Fruit fly (Drosophila melanogaster) whole organism, embryonic: ENCODE measurements around the gene CG13369.

Source experiments
- CG10431 ChIP-seq: fragments of 200-800 bp; sonication (Bioruptor generic); optimal IDR thresholded peaks from 3 replicates; lab custom pipeline; 2018; ENCODE audit warnings: missing biosample characterization, mild to moderate bottlenecking, missing genetic modification characterization
- CG11398 ChIP-seq: fragments of 200-800 bp; sonication (Bioruptor generic); optimal IDR thresholded peaks from 2 replicates; lab custom pipeline; 2016; ENCODE audit warnings: missing biosample characterization, missing genetic modification characterization
- CG11560 ChIP-seq: fragments of 200-800 bp; sonication (Bioruptor generic); IDR thresholded peaks from 3 replicates; pipeline ENCODE4 v1.3.6; 2022; ENCODE audit warnings: missing biosample characterization, missing genetic modification characterization
- CG14050 ChIP-seq: fragments of 200-800 bp; sonication (Bioruptor generic); IDR thresholded peaks from 3 replicates; pipeline ENCODE4 v1.3.6; 2022; ENCODE audit warnings: missing biosample characterization, missing genetic modification characterization
- CG14860 ChIP-seq: fragments of 200-800 bp; sonication (Bioruptor generic); IDR thresholded peaks from 3 replicates; pipeline ENCODE4 v1.3.6; 2022; ENCODE audit warnings: missing biosample characterization, missing genetic modification characterization; ENCODE audit not compliant: partially characterized antibody
- CG2875 ChIP-seq: fragments of 200-800 bp; sonication (Bioruptor generic); optimal IDR thresholded peaks from 2 replicates; lab custom pipeline; 2017; ENCODE audit warnings: missing biosample characterization, mild to moderate bottlenecking, missing genetic modification characterization, missing genetic modification reagents
- CG30403 ChIP-seq: fragments of 200-800 bp; sonication (Bioruptor generic); optimal IDR thresholded peaks from 3 replicates; lab custom pipeline; 2016; ENCODE audit warnings: missing biosample characterization, missing genetic modification characterization
- CG3065 ChIP-seq: fragments of 200-800 bp; sonication (Bioruptor generic); optimal IDR thresholded peaks from 2 replicates; lab custom pipeline; 2016; ENCODE audit warnings: missing biosample characterization, missing genetic modification characterization
- CG4730 ChIP-seq: fragments of 200-800 bp; sonication (Bioruptor generic); IDR thresholded peaks from 2 replicates; pipeline ENCODE4 v1.3.6; 2022; ENCODE audit warnings: missing biosample characterization, missing genetic modification characterization
- CG6175 ChIP-seq: fragments of 200-800 bp; sonication (Bioruptor generic); IDR thresholded peaks from 3 replicates; pipeline ENCODE4 v1.3.6; 2022; ENCODE audit warnings: missing biosample characterization, missing genetic modification characterization
- CG6683 ChIP-seq: fragments of 200-800 bp; sonication (Bioruptor generic); optimal IDR thresholded peaks from 2 replicates; lab custom pipeline; 2017; ENCODE audit warnings: missing biosample characterization, mild to moderate bottlenecking, missing genetic modification characterization, missing genetic modification reagents
- CG7271 ChIP-seq: fragments of 200-800 bp; sonication (Bioruptor generic); optimal IDR thresholded peaks from 2 replicates; lab custom pipeline; 2018; ENCODE audit warnings: missing biosample characterization, mild to moderate bottlenecking, missing genetic modification characterization, moderate library complexity
- CG7556 ChIP-seq: fragments of 200-800 bp; sonication (Bioruptor generic); optimal IDR thresholded peaks from 2 replicates; lab custom pipeline; 2017; ENCODE audit warnings: missing biosample characterization, mild to moderate bottlenecking, missing genetic modification characterization
- CG7745 ChIP-seq: fragments of 200-800 bp; sonication (Bioruptor generic); optimal IDR thresholded peaks from 2 replicates; lab custom pipeline; 2018; ENCODE audit warnings: missing biosample characterization, mild to moderate bottlenecking, missing genetic modification characterization, moderate library complexity
- CG8281 ChIP-seq: fragments of 200-800 bp; sonication (Bioruptor generic); optimal IDR thresholded peaks from 2 replicates; lab custom pipeline; 2018; ENCODE audit warnings: missing biosample characterization, mild to moderate bottlenecking, missing genetic modification characterization, moderate library complexity
- CG9817 ChIP-seq: fragments of 200-800 bp; sonication (Bioruptor generic); optimal IDR thresholded peaks from 2 replicates; lab custom pipeline; 2018; ENCODE audit warnings: missing biosample characterization, mild to moderate bottlenecking, missing genetic modification characterization, moderate library complexity
- D ChIP-seq, 2 experiments: fragments of 200-800 bp in 1 of 2; fragments of >200 bp in 1 of 2; sonication (Bioruptor generic) in 1 of 2; optimal IDR thresholded peaks; 2 replicates in 1 of 2; 3 replicates in 1 of 2; lab custom pipeline; 2017; ENCODE audit warnings: mild to moderate bottlenecking in 1 of 2, missing biosample characterization in 1 of 2, missing genetic modification characterization in 1 of 2, missing genetic modification reagents in 1 of 2
- Dfd ChIP-seq, 2 experiments: fragments of >200 bp; optimal IDR thresholded peaks; 2 replicates each; lab custom pipeline; 2017; ENCODE audit warnings: missing biosample characterization in 2 of 2, missing genetic modification characterization in 2 of 2
- Hand ChIP-seq: fragments of 200-800 bp; sonication (Bioruptor generic); optimal IDR thresholded peaks from 2 replicates; lab custom pipeline; 2017; ENCODE audit warnings: mild to moderate bottlenecking, missing biosample characterization, missing genetic modification reagents, missing genetic modification characterization
- Hr78 ChIP-seq, 2 experiments: fragments of 200-800 bp in 1 of 2; fragments of >200 bp in 1 of 2; sonication (Bioruptor generic) in 1 of 2; optimal IDR thresholded peaks; 2 replicates each; lab custom pipeline; 2017 to 2019; ENCODE audit warnings: missing biosample characterization in 2 of 2, missing genetic modification characterization in 2 of 2, mild to moderate bottlenecking in 1 of 2, moderate library complexity in 1 of 2
- NK7.1 ChIP-seq: fragments of 200-800 bp; sonication (Bioruptor generic); optimal IDR thresholded peaks from 3 replicates; lab custom pipeline; 2016; ENCODE audit warnings: missing biosample characterization, missing genetic modification characterization
- Nf-YC ChIP-seq: fragments of 200-800 bp; optimal IDR thresholded peaks from 3 replicates; lab custom pipeline; 2019; ENCODE audit warnings: missing biosample characterization, mild to moderate bottlenecking, missing genetic modification characterization, moderate library complexity
- Oaz ChIP-seq: fragments of 200-800 bp; sonication (Bioruptor generic); IDR thresholded peaks from 2 replicates; pipeline ENCODE4 v1.3.6; 2022; ENCODE audit warnings: missing biosample characterization, missing genetic modification characterization
- Six4 ChIP-seq: fragments of 200-800 bp; sonication (Bioruptor generic); optimal IDR thresholded peaks from 2 replicates; lab custom pipeline; 2016; ENCODE audit warnings: missing biosample characterization, missing genetic modification characterization
- Usf ChIP-seq: fragments of 200-800 bp; sonication (Bioruptor generic); optimal IDR thresholded peaks from 2 replicates; lab custom pipeline; 2017; ENCODE audit warnings: missing genotype, missing biosample characterization, missing genetic modification characterization
- Vsx1 ChIP-seq: fragments of 200-800 bp; sonication (Bioruptor generic); optimal IDR thresholded peaks from 2 replicates; lab custom pipeline; 2017; ENCODE audit warnings: missing biosample characterization, mild to moderate bottlenecking, missing genetic modification characterization, missing genetic modification reagents
- ab ChIP-seq: fragments of 200-800 bp; sonication (Bioruptor generic); optimal IDR thresholded peaks from 2 replicates; lab custom pipeline; 2016; ENCODE audit warnings: missing biosample characterization, missing genetic modification characterization
- az2 ChIP-seq: fragments of 200-800 bp; sonication (Bioruptor generic); optimal IDR thresholded peaks from 3 replicates; lab custom pipeline; 2016; ENCODE audit warnings: missing biosample characterization, missing genetic modification characterization
- cad ChIP-seq: fragments of >200 bp; optimal IDR thresholded peaks from 2 replicates; lab custom pipeline; 2017; ENCODE audit warnings: missing biosample characterization, missing genetic modification characterization
- crc ChIP-seq: fragments of 200-800 bp; sonication (Bioruptor generic); optimal IDR thresholded peaks from 2 replicates; lab custom pipeline; 2016; ENCODE audit warnings: missing biosample characterization, missing genetic modification characterization
- da ChIP-seq: fragments of 200-800 bp; sonication (Bioruptor generic); optimal IDR thresholded peaks from 2 replicates; lab custom pipeline; 2016; ENCODE audit warnings: missing biosample characterization, missing genetic modification characterization
- dmrt99B ChIP-seq: fragments of 200-800 bp; sonication (Bioruptor generic); optimal IDR thresholded peaks from 2 replicates; lab custom pipeline; 2018; ENCODE audit warnings: missing biosample characterization, mild to moderate bottlenecking, missing genetic modification characterization, moderate library complexity
- esg ChIP-seq: fragments of 200-800 bp; sonication (Bioruptor generic); conservative IDR thresholded peaks from 2 replicates; pipeline ENCODE4 v1.3.6; 2022; ENCODE audit warnings: missing biosample characterization, missing genetic modification characterization
- eve ChIP-seq, 2 experiments: fragments of >200 bp; optimal IDR thresholded peaks; 2 replicates each; lab custom pipeline; 2017; ENCODE audit warnings: missing biosample characterization in 2 of 2, missing genetic modification characterization in 2 of 2
- eyg ChIP-seq: fragments of 200-800 bp; sonication (Bioruptor generic); optimal IDR thresholded peaks from 3 replicates; lab custom pipeline; 2016; ENCODE audit warnings: missing biosample characterization, missing genetic modification characterization
- fd3F ChIP-seq: fragments of 200-800 bp; sonication (Bioruptor generic); optimal IDR thresholded peaks from 2 replicates; lab custom pipeline; 2018; ENCODE audit warnings: missing biosample characterization, mild to moderate bottlenecking, missing genetic modification characterization, moderate library complexity
- fd64A ChIP-seq: fragments of 200-800 bp; sonication (Bioruptor generic); optimal IDR thresholded peaks from 3 replicates; lab custom pipeline; 2018; ENCODE audit warnings: missing biosample characterization, mild to moderate bottlenecking, missing genetic modification characterization
- fu2 ChIP-seq: fragments of 200-800 bp; sonication (Bioruptor generic); optimal IDR thresholded peaks from 2 replicates; lab custom pipeline; 2016; ENCODE audit warnings: missing biosample characterization, missing genetic modification characterization
- gsb-n ChIP-seq: fragments of 200-800 bp; sonication (Bioruptor generic); optimal IDR thresholded peaks from 3 replicates; lab custom pipeline; 2018; ENCODE audit warnings: missing biosample characterization, mild to moderate bottlenecking, missing genetic modification characterization
- kni ChIP-seq: fragments of 200-800 bp; sonication (Bioruptor generic); optimal IDR thresholded peaks from 3 replicates; lab custom pipeline; 2017; ENCODE audit warnings: mild to moderate bottlenecking, missing biosample characterization, missing genetic modification reagents, missing genetic modification characterization
- lov ChIP-seq, 2 experiments: fragments of 200-800 bp in 1 of 2; fragments of >200 bp in 1 of 2; sonication (Bioruptor generic) in 1 of 2; IDR thresholded peaks in 1 of 2; optimal IDR thresholded peaks in 1 of 2; 2 replicates in 1 of 2; 3 replicates in 1 of 2; pipeline versions ENCODE4 v1.3.6 to Lab custom; 2017 to 2022; ENCODE audit warnings: missing biosample characterization in 1 of 2, missing genetic modification characterization in 1 of 2
- otp ChIP-seq: fragments of 200-800 bp; sonication (Bioruptor generic); IDR thresholded peaks from 3 replicates; pipeline ENCODE4, ENCODE4 v1.3.6; 2022; ENCODE audit warnings: missing biosample characterization, missing genetic modification characterization
- peb ChIP-seq: fragments of 200-800 bp; sonication (Bioruptor generic); IDR thresholded peaks from 2 replicates; pipeline ENCODE4 v1.3.6; 2022; ENCODE audit warnings: missing biosample characterization, missing genetic modification characterization
- rib ChIP-seq: fragments of 200-800 bp; sonication (Bioruptor generic); IDR thresholded peaks from 2 replicates; pipeline ENCODE4 v1.3.6; 2022; ENCODE audit warnings: missing biosample characterization, missing genetic modification characterization
- ro ChIP-seq: fragments of 200-800 bp; sonication (Bioruptor generic); IDR thresholded peaks from 2 replicates; pipeline ENCODE4 v1.3.6; 2022; ENCODE audit warnings: missing biosample characterization, missing genetic modification characterization
- tll ChIP-seq, 2 experiments: fragments of 200-800 bp in 1 of 2; fragments of >200 bp in 1 of 2; sonication (Bioruptor generic) in 1 of 2; optimal IDR thresholded peaks; 2 replicates each; lab custom pipeline; 2017 to 2019; ENCODE audit warnings: missing biosample characterization in 2 of 2, missing genetic modification characterization in 2 of 2, mild to moderate bottlenecking in 1 of 2, moderate library complexity in 1 of 2
- wdn ChIP-seq: fragments of 200-800 bp; sonication (Bioruptor generic); IDR thresholded peaks from 2 replicates; pipeline ENCODE4 v1.3.6; 2022; ENCODE audit warnings: missing biosample characterization, missing genetic modification characterization
- z ChIP-seq: fragments of 200-800 bp; sonication (Bioruptor generic); IDR thresholded peaks from 3 replicates; pipeline ENCODE4 v1.3.6; 2022; ENCODE audit warnings: missing biosample characterization, missing genetic modification characterization

CG13369 gene

dm6 chrX:655492-656379 is 32.5 kb downstream of the CG13369 start, which contains the start of the genes Hmt4-20 and SkpA (continued):
- TF ChIP-seq NK7.1 (GFP tag; lab: Kevin White, UChicago) = no peak
- no peak for TF ChIP-seq peb (GFP tag; lab: Robert Waterston, UW)
- no peak for TF ChIP-seq otp (GFP tag; lab: Robert Waterston, UW)
- TF ChIP-seq CG6175 (GFP tag; lab: Robert Waterston, UW) = no peak
- TF ChIP-seq CG2875 (GFP tag; lab: Kevin White, UChicago) = no peak
- TF ChIP-seq CG6683 (GFP tag; lab: Kevin White, UChicago) = no peak
- no peak for TF ChIP-seq Six4 (GFP tag; lab: Kevin White, UChicago)
- no peak for TF ChIP-seq CG7271 (tag; lab: Kevin White, UChicago)
- TF ChIP-seq CG10431 (GFP tag; lab: Kevin White, UChicago) = no peak
- TF ChIP-seq dmrt99B (tag; lab: Kevin White, UChicago) = no peak
- TF ChIP-seq tll (GFP tag; optimal IDR thresholded peaks at IDR 0.05; lab: Kevin White, UChicago) = peak in 1 of 2 experiments; percentile 58
- no peak for TF ChIP-seq rib (GFP tag; lab: Robert Waterston, UW)
- no peak for TF ChIP-seq CG14050 (GFP tag; lab: Robert Waterston, UW)
- no peak for TF ChIP-seq eve (GFP tag; optimal IDR thresholded peaks at IDR 0.05; lab: Kevin White, UChicago)
- TF ChIP-seq fd64A = no peak
- TF ChIP-seq CG7745 (tag; lab: Kevin White, UChicago) = no peak
- TF ChIP-seq eyg (GFP tag; lab: Kevin White, UChicago) = no peak
- no peak for TF ChIP-seq ab
- no peak for TF ChIP-seq fu2 (GFP tag; lab: Kevin White, UChicago)
- TF ChIP-seq Usf (GFP tag; lab: Kevin White, UChicago) = no peak
- no peak for TF ChIP-seq CG7556 (GFP tag; lab: Kevin White, UChicago)
- peak; percentile 88 for TF ChIP-seq CG14860 (GFP tag; lab: Robert Waterston, UW)
- TF ChIP-seq CG11560 = peak; percentile 59; the same call in 2 of the 3 replicates
- TF ChIP-seq lov (optimal IDR thresholded peaks at IDR 0.05; lab: Kevin White, UChicago) = no peak
- TF ChIP-seq lov (GFP tag; IDR thresholded peaks at IDR 0.05; lab: Robert Waterston, UW) = no peak
- TF ChIP-seq Oaz (GFP tag; lab: Robert Waterston, UW) = no peak
- no peak for TF ChIP-seq CG3065 (GFP tag; lab: Kevin White, UChicago)
- TF ChIP-seq CG30403 (GFP tag; lab: Kevin White, UChicago) = no peak
- TF ChIP-seq kni = no peak
- no peak for TF ChIP-seq crc
- TF ChIP-seq wdn (GFP tag; lab: Robert Waterston, UW) = no peak
- no peak for TF ChIP-seq Hr78 (GFP tag; optimal IDR thresholded peaks at IDR 0.05; lab: Kevin White, UChicago)
- no peak for TF ChIP-seq Hand (GFP tag; lab: Kevin White, UChicago)
- TF ChIP-seq z (GFP tag; lab: Robert Waterston, UW) = no peak
- TF ChIP-seq Dfd (GFP tag; optimal IDR thresholded peaks at IDR 0.05; lab: Kevin White, UChicago) = no peak
- no peak for TF ChIP-seq fd3F (GFP tag; lab: Kevin White, UChicago)
- no peak for TF ChIP-seq Nf-YC (tag; lab: Kevin White, UChicago)
- peak; percentile 18 for TF ChIP-seq da (GFP tag; lab: Kevin White, UChicago)
- no peak for TF ChIP-seq Vsx1 (GFP tag; lab: Kevin White, UChicago)
- TF ChIP-seq esg (GFP tag; lab: Robert Waterston, UW) = no peak
- TF ChIP-seq ro (GFP tag; lab: Robert Waterston, UW) = no peak
- TF ChIP-seq CG11398 (GFP tag; lab: Kevin White, UChicago) = no peak
- TF ChIP-seq gsb-n (tag; lab: Kevin White, UChicago) = no peak
- peak; percentile 84 for TF ChIP-seq D (optimal IDR thresholded peaks at IDR 0.05; lab: Kevin White, UChicago)
- TF ChIP-seq D (GFP tag; optimal IDR thresholded peaks at IDR 0.05; lab: Kevin White, UChicago) = no peak
- no peak for TF ChIP-seq cad (GFP tag; lab: Kevin White, UChicago)
- peak; percentile 14 for TF ChIP-seq CG9817 (tag; lab: Kevin White, UChicago)
- no peak for TF ChIP-seq CG4730
- TF ChIP-seq az2 (GFP tag; lab: Kevin White, UChicago) = no peak
- no peak for TF ChIP-seq CG8281 (tag; lab: Kevin White, UChicago)
